Fruit fly (Drosophila melanogaster): ENCODE results near the gene CG43254.

DNA sequence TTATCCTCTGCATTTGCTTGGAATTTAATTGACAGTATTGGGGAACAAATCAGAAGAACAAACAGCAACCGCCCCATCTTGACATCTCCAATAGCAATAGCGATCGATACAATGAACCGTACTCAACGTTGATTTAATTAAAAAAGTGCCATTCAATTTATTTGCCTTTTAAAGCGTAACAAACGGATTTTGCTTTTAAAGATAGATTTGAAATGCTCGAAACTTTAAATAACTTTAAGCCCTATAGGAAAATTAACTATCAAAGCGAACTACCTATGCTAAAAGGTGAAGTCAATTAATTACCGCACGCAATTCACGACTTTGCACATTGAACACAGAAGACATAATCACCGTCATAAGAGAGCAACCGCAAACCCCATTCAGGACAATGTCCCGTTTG lies at the start of gene CG43254:
- TF ChIP-seq CG14711 (tag; optimal IDR thresholded peaks at IDR 0.05) (no peak), CG7045 (GFP tag; optimal IDR thresholded peaks at IDR 0.05) (no peak), CG7101 (tag; optimal IDR thresholded peaks at IDR 0.05) (no peak), ovo (GFP tag; optimal IDR thresholded peaks at IDR 0.05) (no peak), Clk (GFP tag; optimal IDR thresholded peaks at IDR 0.05) (no peak), Crg-1 (GFP tag; optimal IDR thresholded peaks at IDR 0.05) (no peak), Hr96 (GFP tag; optimal IDR thresholded peaks at IDR 0.05) (no peak), cnc (optimal IDR thresholded peaks at IDR 0.05) (no peak), pad (GFP tag; optimal IDR thresholded peaks at IDR 0.05) (no peak), bab1 (GFP tag; optimal IDR thresholded peaks at IDR 0.05) (no peak), CG33017 (tag; optimal IDR thresholded peaks at IDR 0.05) (no peak), CG5204 (GFP tag; optimal IDR thresholded peaks at IDR 0.05) (no peak), kay (GFP tag; ENCODE audit: borderline replicate concordance) (no peak), CG12768 (GFP tag; optimal IDR thresholded peaks at IDR 0.05) (no peak)

Data from whole organism, adult.